Worm (Caenorhabditis elegans) whole organism, L4 larva: ENCODE results near the gene ZC262.2.

Experiments
- F10B5.3 ChIP-seq: sonication (generic microtip); optimal IDR thresholded peaks from 2 replicates; lab custom pipeline; 2016; ENCODE audit warnings: mild to moderate bottlenecking, missing genetic modification characterization, missing compliant biosample characterization
- ceh-20 ChIP-seq: fragments of 200-800 bp; sonication (Bioruptor generic); IDR thresholded peaks from 2 replicates; pipeline ENCODE4 v1.3.6; 2022; ENCODE audit warnings: missing genetic modification reagents, missing genetic modification characterization, missing compliant biosample characterization
- duxl-1 ChIP-seq: sonication (generic microtip); optimal IDR thresholded peaks from 2 replicates; lab custom pipeline; 2016; ENCODE audit warnings: mild to moderate bottlenecking, missing genetic modification characterization, moderate library complexity, missing compliant biosample characterization; ENCODE audit not compliant: poor library complexity
- lsy-2 ChIP-seq, 2 experiments: fragments of 150-350 bp in 1 of 2; sonication (generic microtip) in 1 of 2; optimal IDR thresholded peaks; 2 replicates each; lab custom pipeline; 2014 to 2017; ENCODE audit warnings: missing biosample characterization in 2 of 2, missing genetic modification characterization in 2 of 2
- nhr-11 ChIP-seq: fragments of 150-350 bp; optimal IDR thresholded peaks from 2 replicates; lab custom pipeline; 2014; ENCODE audit warnings: missing biosample characterization, missing genetic modification characterization
- snpc-1.2 ChIP-seq: fragments of 200-800 bp; sonication (Bioruptor generic); IDR thresholded peaks from 2 replicates; pipeline ENCODE4 v1.3.6; 2022; ENCODE audit warnings: missing genetic modification reagents, missing genetic modification characterization, missing compliant biosample characterization
- ztf-11 ChIP-seq: fragments of 150-350 bp; optimal IDR thresholded peaks from 2 replicates; lab custom pipeline; 2014; ENCODE audit warnings: missing biosample characterization, missing genetic modification characterization

DNA sequence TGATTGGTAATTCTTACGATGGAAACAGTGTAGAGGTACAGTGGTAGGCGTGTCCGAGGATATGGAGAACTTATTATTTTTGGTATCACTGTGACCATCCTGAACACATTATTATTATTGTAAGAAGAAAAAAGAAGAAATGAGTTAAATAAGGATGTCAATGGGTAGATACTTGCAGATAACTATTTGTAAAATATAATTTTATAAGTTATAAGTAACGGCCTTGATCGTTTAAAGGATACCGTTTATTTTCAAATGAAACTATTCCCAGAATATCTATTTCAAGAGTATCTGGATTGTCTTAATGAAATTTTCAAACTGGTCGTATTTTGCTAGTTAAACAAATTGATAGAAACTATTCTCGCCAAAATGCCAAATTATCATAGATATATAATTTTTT is 11.7 kb upstream of the ZC262.2 start, which contains the start of gene F10E9.10:
- TF ChIP-seq ceh-20 (GFP tag; lab: Robert Waterston, UW) = no peak
- no peak for TF ChIP-seq nhr-11 (tag; lab: Kevin White, UChicago)
- TF ChIP-seq lsy-2 (tag; optimal IDR thresholded peaks at IDR 0.05; lab: Kevin White, UChicago) = no peak
- TF ChIP-seq duxl-1 = no peak
- no peak for TF ChIP-seq ztf-11 (tag; lab: Kevin White, UChicago)
- no peak for TF ChIP-seq F10B5.3 (tag; lab: Kevin White, UChicago)
- no peak for TF ChIP-seq snpc-1.2
